Fruit fly (Drosophila melanogaster): ENCODE results near the gene FoxK.

The FoxK gene

dm6 chr3L:11118627-11119395 is 1.8 kb downstream of the FoxK start (continued):
- TF ChIP-seq CG13894 (tag; optimal IDR thresholded peaks at IDR 0.05) (peak; percentile 81), CG18764 (GFP tag; optimal IDR thresholded peaks at IDR 0.05) (peak; percentile 40), CG8290 (GFP tag; optimal IDR thresholded peaks at IDR 0.05) (peak; percentile 43), CG8290 (tag; optimal IDR thresholded peaks at IDR 0.05) (peak; percentile 87 to 88), CG31224 (GFP tag; IDR thresholded peaks at IDR 0.05) (no peak), danr (GFP tag; IDR thresholded peaks at IDR 0.05) (peak; percentile 20; the same call in 1 of the 2 replicates), CG5245 (GFP tag; optimal IDR thresholded peaks at IDR 0.05) (peak; percentile 45), CG9609 (GFP tag; optimal IDR thresholded peaks at IDR 0.05) (peak; percentile 16), br (optimal IDR thresholded peaks at IDR 0.05) (no peak), jigr1 (GFP tag; IDR thresholded peaks at IDR 0.05) (no peak), CG6272 (GFP tag; IDR thresholded peaks at IDR 0.05) (no peak), CG3995 (GFP tag; optimal IDR thresholded peaks at IDR 0.05) (no peak), cwo (GFP tag; optimal IDR thresholded peaks at IDR 0.05) (peak; percentile 55), Xrp1 (GFP tag; IDR thresholded peaks at IDR 0.05) (peak; percentile 86), Fer3 (tag; optimal IDR thresholded peaks at IDR 0.05) (peak; percentile 71), sob (GFP tag; IDR thresholded peaks at IDR 0.05) (peak; percentile 74), btn (GFP tag; optimal IDR thresholded peaks at IDR 0.05) (peak; percentile 25), Rx (GFP tag; IDR thresholded peaks at IDR 0.05) (no peak), vvl (GFP tag; IDR thresholded peaks at IDR 0.05) (peak; percentile 75; the same call in 1 of the 2 replicates), CG10366 (GFP tag; IDR thresholded peaks at IDR 0.05) (peak; percentile 24; the same call in 1 of the 2 replicates), Ada2b (GFP tag; IDR thresholded peaks at IDR 0.05) (no peak), Atf-2 (GFP tag; optimal IDR thresholded peaks at IDR 0.05) (peak; percentile 55), CG17186 (GFP tag; optimal IDR thresholded peaks at IDR 0.05) (peak; percentile 47), dimm (GFP tag; IDR thresholded peaks at IDR 0.05) (no peak), TFAM (GFP tag; optimal IDR thresholded peaks at IDR 0.05) (no peak), ap (GFP tag; IDR thresholded peaks at IDR 0.05) (no peak), cg (GFP tag; optimal IDR thresholded peaks at IDR 0.05) (peak; percentile 99), pfk (GFP tag; optimal IDR thresholded peaks at IDR 0.05) (peak; percentile 82), slou (GFP tag; optimal IDR thresholded peaks at IDR 0.05) (peak; percentile 22), CG30403 (GFP tag; optimal IDR thresholded peaks at IDR 0.05) (peak; percentile 17), lbe (GFP tag; optimal IDR thresholded peaks at IDR 0.05) (peak; percentile 11), zfh1 (GFP tag; IDR thresholded peaks at IDR 0.05) (peak; percentile 77), odd (GFP tag; optimal IDR thresholded peaks at IDR 0.05) (peak; percentile 58), CG2202 (tag; optimal IDR thresholded peaks at IDR 0.05) (peak; percentile 69), CG15601 (tag; optimal IDR thresholded peaks at IDR 0.05) (peak; percentile 91), nerfin-2 (GFP tag; IDR thresholded peaks at IDR 0.05; ENCODE audit: partially characterized antibody) (no peak), CG11085 (GFP tag; IDR thresholded peaks at IDR 0.05) (no peak; the same call in 1 of the 2 replicates), hth (optimal IDR thresholded peaks at IDR 0.05) (no peak), CG13287 (GFP tag; IDR thresholded peaks at IDR 0.05; ENCODE audit: partially characterized antibody) (peak; percentile 53; the same call in 1 of the 2 replicates), ash1 (GFP tag; optimal IDR thresholded peaks at IDR 0.05) (peak; percentile 79), CG14014 (GFP tag; IDR thresholded peaks at IDR 0.05) (peak; percentile 74; the same call in 1 of the 2 replicates), slbo (GFP tag; IDR thresholded peaks at IDR 0.05) (peak; percentile 20; the same call in 1 of the 2 replicates), CG10654 (GFP tag; optimal IDR thresholded peaks at IDR 0.05) (peak; percentile 8), Dip2 (GFP tag; IDR thresholded peaks at IDR 0.05) (no peak), gt (GFP tag; IDR thresholded peaks at IDR 0.05) (no peak), stwl (tag; optimal IDR thresholded peaks at IDR 0.05) (peak; percentile 47), Asciz (GFP tag; optimal IDR thresholded peaks at IDR 0.05) (peak; percentile 84), ftz-f1 (GFP tag; optimal IDR thresholded peaks at IDR 0.05) (peak; percentile 19), lola (GFP tag; optimal IDR thresholded peaks at IDR 0.05) (peak in 1 of 3 experiments; percentile 18), hkb (optimal IDR thresholded peaks at IDR 0.05) (no peak), hkb (GFP tag; IDR thresholded peaks at IDR 0.05) (peak; percentile 85)
